Fruit fly (Drosophila melanogaster): ENCODE results near the gene Epg5.

Epg5 gene

dm6 chr3R:18758548-18759257 is at the start of gene Epg5:
Gene Epg5, minus strand, starts transcription at chr3R:18758873.
- peak; percentile 61 for TF ChIP-seq CG17801 (GFP tag; optimal IDR thresholded peaks at IDR 0.05; ENCODE audit: partially characterized antibody)

DNA sequence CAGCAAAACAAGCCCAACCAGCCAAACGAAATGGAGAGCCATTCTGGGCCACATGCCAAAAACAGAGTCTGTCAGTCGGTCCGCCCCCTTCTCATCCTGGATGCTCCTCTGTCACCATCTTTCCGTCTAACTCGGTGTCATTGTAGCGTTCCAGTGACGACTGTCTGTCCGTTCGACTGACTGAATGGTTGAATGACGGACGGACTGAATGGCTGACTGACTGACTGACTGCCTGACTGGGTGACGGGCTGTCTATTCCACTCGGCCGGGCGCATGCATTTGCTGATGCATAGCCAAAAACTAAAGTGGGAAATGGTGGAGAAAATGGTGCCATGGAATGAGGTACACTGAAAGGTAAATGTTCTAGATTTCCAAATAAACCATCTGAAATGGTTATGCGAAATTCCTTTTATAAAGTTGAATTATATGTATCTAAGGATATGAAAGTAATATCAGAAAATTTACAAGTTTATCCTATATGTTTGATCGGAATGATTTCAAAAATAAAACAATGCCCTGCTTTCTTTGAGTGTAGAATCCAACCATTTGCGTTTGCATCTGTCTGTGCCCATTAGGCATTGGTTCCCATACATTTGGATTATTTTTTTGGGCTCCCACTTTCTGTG is 45.7 kb upstream of the Epg5 start:
- no peak for TF ChIP-seq CG17801 (GFP tag; optimal IDR thresholded peaks at IDR 0.05; ENCODE audit: partially characterized antibody)

DNA sequence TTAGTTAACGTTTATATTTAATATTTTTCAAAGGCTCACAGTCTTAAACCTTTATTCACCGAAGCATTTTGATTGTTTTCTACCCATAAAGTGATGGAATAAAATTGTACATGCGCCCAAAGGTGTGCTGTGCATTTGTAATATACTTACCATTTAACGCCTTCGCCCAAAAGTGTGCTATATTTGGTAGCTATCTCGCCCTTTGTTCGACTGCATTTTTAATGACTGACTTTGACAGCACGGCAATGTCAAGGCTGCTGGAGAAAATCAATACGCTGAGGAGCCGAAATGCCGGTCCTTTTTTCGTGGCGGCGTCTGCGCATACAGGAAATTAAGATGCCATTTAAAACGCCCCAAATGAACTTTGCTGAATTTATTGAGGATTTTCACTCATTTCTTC is 40.1 kb upstream of the Epg5 start:
- TF ChIP-seq CG17801 (GFP tag; optimal IDR thresholded peaks at IDR 0.05; ENCODE audit: partially characterized antibody): no peak

- no peak for TF ChIP-seq CG17801 (GFP tag; optimal IDR thresholded peaks at IDR 0.05; ENCODE audit: partially characterized antibody)
These were observed 37.6 kb upstream of the Epg5 start for dm6 chr3R:18796256-18796655.

- TF ChIP-seq CG17801 (GFP tag; optimal IDR thresholded peaks at IDR 0.05; ENCODE audit: partially characterized antibody): no peak
These were observed 36.5 kb upstream of the Epg5 start, which contains the start of gene CG7720 for dm6 chr3R:18795000-18795810. Gene CG7720, minus strand, starts transcription at chr3R:18795169.

DNA sequence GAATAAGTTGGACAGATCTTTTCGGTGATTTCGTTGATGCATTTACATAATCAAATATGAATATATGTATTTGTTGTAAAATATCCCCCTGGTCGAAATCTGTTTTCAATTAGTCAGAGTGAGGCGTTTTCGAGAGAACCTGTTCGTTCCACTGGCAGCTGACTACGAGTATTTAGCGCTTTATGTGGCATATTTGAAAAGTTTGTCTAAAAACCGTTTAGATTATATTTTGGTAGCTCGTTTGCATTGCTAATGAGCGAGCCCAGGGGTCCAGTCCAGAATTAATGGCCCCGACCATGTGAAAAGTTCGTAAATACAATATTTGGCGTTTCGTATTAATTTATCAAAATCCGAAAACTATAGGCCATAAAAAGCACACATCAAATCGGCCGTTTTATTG is 35.4 kb upstream of the Epg5 start:
- TF ChIP-seq CG17801 (GFP tag; optimal IDR thresholded peaks at IDR 0.05; ENCODE audit: partially characterized antibody): no peak

DNA sequence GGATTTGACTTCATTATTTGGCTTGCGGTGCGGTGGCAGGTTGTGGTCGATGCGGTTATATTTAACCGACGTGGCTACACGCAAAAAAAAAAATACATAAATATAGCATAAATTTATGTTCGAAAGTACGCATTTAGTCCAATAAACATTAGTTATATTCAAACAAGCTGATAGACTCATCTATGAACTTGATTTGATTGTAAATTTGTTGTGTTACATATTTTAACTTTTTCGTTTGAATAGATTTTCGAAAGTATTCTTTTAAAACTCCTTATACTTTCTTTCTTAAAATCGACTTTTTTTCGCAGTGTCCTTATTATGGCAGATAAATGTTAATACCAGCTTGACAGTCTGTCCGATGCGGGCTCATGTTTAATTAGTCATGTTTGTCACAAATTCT is 31.9 kb upstream of the Epg5 start:
- TF ChIP-seq CG17801 (GFP tag; optimal IDR thresholded peaks at IDR 0.05; ENCODE audit: partially characterized antibody): no peak

- TF ChIP-seq CG17801 (GFP tag; optimal IDR thresholded peaks at IDR 0.05; ENCODE audit: partially characterized antibody): no peak
These were observed 29.9 kb upstream of the Epg5 start for dm6 chr3R:18788365-18789147.

- TF ChIP-seq CG17801 (GFP tag; optimal IDR thresholded peaks at IDR 0.05; ENCODE audit: partially characterized antibody): no peak
These were observed 28.6 kb upstream of the Epg5 start for dm6 chr3R:18787237-18787636.

DNA sequence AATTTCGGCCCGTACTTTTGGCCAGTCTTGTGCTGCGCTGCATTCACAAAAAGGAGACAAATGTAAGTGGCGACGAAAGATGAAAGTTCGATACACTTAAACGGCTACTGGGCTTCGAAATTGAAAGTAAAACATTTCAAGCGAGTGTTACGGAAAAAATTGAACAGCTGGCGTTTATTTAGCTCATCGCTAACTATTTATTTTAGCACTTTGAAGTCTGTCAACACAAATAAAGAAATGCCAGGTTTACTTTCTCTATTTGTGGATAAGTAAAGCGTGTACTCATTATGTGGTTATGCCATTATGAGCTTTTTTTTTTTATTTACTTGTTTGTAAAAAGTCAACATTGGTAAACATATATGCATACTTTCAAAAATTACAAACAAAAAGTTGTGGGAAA is 27.1 kb upstream of the Epg5 start:
- no peak for TF ChIP-seq CG17801 (GFP tag; optimal IDR thresholded peaks at IDR 0.05; ENCODE audit: partially characterized antibody)

DNA sequence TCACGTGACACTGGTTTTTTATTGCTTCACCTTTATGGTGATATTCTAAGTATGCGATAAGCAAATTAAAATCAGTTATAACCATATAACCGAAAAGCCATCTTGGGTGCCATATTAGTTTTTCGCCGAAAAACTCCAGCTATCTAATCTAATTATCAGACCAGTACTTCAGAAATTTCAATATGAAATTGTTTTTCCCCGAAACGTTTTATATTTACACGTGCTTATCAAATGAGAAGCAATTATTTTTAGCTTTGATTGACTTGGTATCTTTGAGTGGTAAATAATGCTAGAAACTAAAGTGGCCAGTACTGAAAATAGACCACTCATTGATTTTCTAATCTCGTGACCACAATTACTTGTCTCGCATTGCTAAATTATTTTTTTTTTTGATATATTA is 24.5 kb upstream of the Epg5 start:
- TF ChIP-seq CG17801 (GFP tag; optimal IDR thresholded peaks at IDR 0.05; ENCODE audit: partially characterized antibody): no peak

- TF ChIP-seq CG17801 (GFP tag; optimal IDR thresholded peaks at IDR 0.05; ENCODE audit: partially characterized antibody): no peak
These were observed 8.9 kb downstream of the Epg5 start for dm6 chr3R:18749786-18750185.

DNA sequence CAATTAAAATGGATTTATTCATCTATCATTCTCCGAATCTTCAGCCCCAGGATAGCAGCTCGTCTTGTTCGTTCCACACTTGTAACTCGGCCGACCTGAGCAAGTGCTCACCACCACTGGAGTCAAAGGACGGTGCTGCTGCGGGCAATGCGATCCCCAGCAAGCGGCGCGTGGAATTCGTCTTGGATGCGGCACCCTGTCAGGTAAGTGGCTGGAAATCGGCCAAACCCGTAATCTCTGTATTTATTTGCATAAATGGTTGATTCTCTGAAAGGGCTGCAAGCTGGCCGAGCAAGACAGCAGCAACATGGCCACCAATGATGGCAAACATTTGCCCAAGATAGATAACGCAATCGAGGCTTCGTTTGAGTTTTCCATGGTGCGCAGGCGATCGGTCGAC is 10.6 kb downstream of the Epg5 start:
- TF ChIP-seq CG17801 (GFP tag; optimal IDR thresholded peaks at IDR 0.05; ENCODE audit: partially characterized antibody): no peak

DNA sequence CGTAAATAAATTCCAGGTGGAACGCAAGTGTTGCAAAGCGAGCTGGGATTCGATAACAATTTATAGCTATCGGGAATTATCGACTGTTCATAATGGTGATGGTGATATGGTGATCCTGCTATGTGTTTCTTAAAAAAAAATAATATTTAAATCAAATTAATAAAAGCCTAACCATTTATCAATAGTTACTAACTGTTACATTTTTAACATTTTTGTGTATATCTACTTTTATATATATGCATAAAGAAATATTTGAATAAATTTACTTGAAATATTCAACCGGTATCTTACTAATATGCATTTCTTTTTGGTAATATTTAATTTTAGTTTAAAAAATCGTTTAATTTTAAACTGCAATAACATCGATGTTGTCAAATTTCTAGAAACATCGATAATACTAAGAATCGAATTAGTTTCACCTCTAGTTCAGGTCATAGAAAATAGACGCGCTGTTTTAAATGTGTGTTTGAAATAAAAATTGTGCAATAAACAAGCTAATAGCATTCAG is 12.7 kb downstream of the Epg5 start, which contains the start of the genes PGS1 and gwl:
Gene PGS1, minus strand, starts transcription at position 81 of the 508 bp plus-strand sequence.
Gene gwl, plus strand, starts transcription at position 410 of the 508 bp plus-strand sequence.
- peak; percentile 87 for TF ChIP-seq CG17801 (GFP tag; optimal IDR thresholded peaks at IDR 0.05; ENCODE audit: partially characterized antibody)
